Worm (Caenorhabditis elegans) whole organism, L4/young adult: ENCODE results near the gene dod-17.

ENCODE experiments used
- W03F9.2 ChIP-seq: fragments of 150-350 bp; optimal IDR thresholded peaks from 2 replicates; lab custom pipeline; 2014; ENCODE audit warnings: missing biosample characterization, missing genetic modification characterization
- dao-5 ChIP-seq: sonication (generic microtip); optimal IDR thresholded peaks from 2 replicates; lab custom pipeline; 2016; ENCODE audit warnings: missing genotype, missing genetic modification characterization, moderate library complexity, missing compliant biosample characterization
- him-1 ChIP-seq: sonication (generic microtip); optimal IDR thresholded peaks from 2 replicates; lab custom pipeline; 2016; ENCODE audit warnings: missing genotype, missing genetic modification reagents, missing genetic modification characterization, missing compliant biosample characterization

ce11 chrIV:13022892-13023291 is 46.8 kb downstream of the dod-17 start:
- TF ChIP-seq dao-5 (tag; lab: Kevin White, UChicago) (no peak), him-1 (no peak), W03F9.2 (tag; lab: Kevin White, UChicago) (no peak)
